Worm (Caenorhabditis elegans): ENCODE measurements around the gene T25D10.4.

The T25D10.4 gene

ce11 chrII:6410181-6410580 lies at the start of gene T25D10.4:
T25D10.4 (minus strand) TSS chrII:6410281.
- TF ChIP-seq ceh-13 (GFP tag; optimal IDR thresholded peaks at IDR 0.05): no peak
- TF ChIP-seq sea-1 (GFP tag; conservative IDR thresholded peaks at IDR 0.05): no peak
- no peak for TF ChIP-seq hmbx-1 (tag; optimal IDR thresholded peaks at IDR 0.05)

ce11 chrII:6454671-6455070 lies 44.6 kb upstream of the T25D10.4 start, which contains the start of gene aptf-1:
aptf-1 (plus strand) TSS chrII:6454971.
- no peak for TF ChIP-seq flt-1 (GFP tag; IDR thresholded peaks at IDR 0.05)
- no peak for TF ChIP-seq F13C5.2 (tag; optimal IDR thresholded peaks at IDR 0.05)
- TF ChIP-seq tbx-37 (GFP tag; conservative IDR thresholded peaks at IDR 0.05): no peak
- TF ChIP-seq hnd-1 (tag; optimal IDR thresholded peaks at IDR 0.05): no peak
- no peak for TF ChIP-seq hmbx-1 (tag; optimal IDR thresholded peaks at IDR 0.05)
- TF ChIP-seq hmg-4 (GFP tag; optimal IDR thresholded peaks at IDR 0.05): no peak
- TF ChIP-seq B0310.2 (tag; optimal IDR thresholded peaks at IDR 0.05): no peak
- no peak for TF ChIP-seq ceh-13 (GFP tag; optimal IDR thresholded peaks at IDR 0.05)

ce11 chrII:6453341-6453806 lies 43.3 kb upstream of the T25D10.4 start, which contains the start of gene atg-16.2:
atg-16.2 (minus strand) TSS chrII:6453391.
- no peak for TF ChIP-seq hmg-4 (GFP tag; optimal IDR thresholded peaks at IDR 0.05)
- TF ChIP-seq tbx-11 (GFP tag; IDR thresholded peaks at IDR 0.05): no peak
- peak; percentile 11 for TF ChIP-seq ceh-36 (tag; optimal IDR thresholded peaks at IDR 0.05)
- TF ChIP-seq ceh-13 (GFP tag; optimal IDR thresholded peaks at IDR 0.05): no peak
- no peak for TF ChIP-seq ets-7 (tag; optimal IDR thresholded peaks at IDR 0.05)

- TF ChIP-seq tbx-37 (GFP tag; conservative IDR thresholded peaks at IDR 0.05) (no peak), tra-4 (tag; optimal IDR thresholded peaks at IDR 0.05) (no peak), F13C5.2 (tag; optimal IDR thresholded peaks at IDR 0.05) (no peak), hnd-1 (tag; optimal IDR thresholded peaks at IDR 0.05) (no peak), ceh-13 (GFP tag; optimal IDR thresholded peaks at IDR 0.05) (no peak), pes-1 (GFP tag; IDR thresholded peaks at IDR 0.05) (no peak), tbx-11 (GFP tag; IDR thresholded peaks at IDR 0.05) (no peak), B0310.2 (tag; optimal IDR thresholded peaks at IDR 0.05) (no peak), ama-1 (optimal IDR thresholded peaks at IDR 0.05) (no peak), hmbx-1 (tag; optimal IDR thresholded peaks at IDR 0.05) (no peak), flt-1 (GFP tag; IDR thresholded peaks at IDR 0.05) (no peak), sea-1 (GFP tag; conservative IDR thresholded peaks at IDR 0.05) (no peak), scrt-1 (GFP tag; IDR thresholded peaks at IDR 0.05) (no peak), ceh-36 (tag; optimal IDR thresholded peaks at IDR 0.05) (no peak)
Observed at ce11 chrII:6449656-6450055, 39.6 kb upstream of the T25D10.4 start, which contains the start of gene nhr-22. nhr-22 (minus strand) TSS chrII:6449792.

- TF ChIP-seq sea-1 (GFP tag; conservative IDR thresholded peaks at IDR 0.05) (no peak), hmbx-1 (tag; optimal IDR thresholded peaks at IDR 0.05) (no peak), tra-4 (tag; optimal IDR thresholded peaks at IDR 0.05) (no peak), ets-7 (tag; optimal IDR thresholded peaks at IDR 0.05) (no peak), flt-1 (GFP tag; IDR thresholded peaks at IDR 0.05) (no peak), tbx-37 (GFP tag; conservative IDR thresholded peaks at IDR 0.05) (no peak), tbx-11 (GFP tag; IDR thresholded peaks at IDR 0.05) (no peak), ama-1 (optimal IDR thresholded peaks at IDR 0.05) (no peak), ceh-36 (tag; optimal IDR thresholded peaks at IDR 0.05) (no peak), scrt-1 (GFP tag; IDR thresholded peaks at IDR 0.05) (no peak), ceh-13 (GFP tag; optimal IDR thresholded peaks at IDR 0.05) (no peak), aly-1 (tag; optimal IDR thresholded peaks at IDR 0.05) (no peak), F13C5.2 (tag; optimal IDR thresholded peaks at IDR 0.05) (no peak), hmg-4 (GFP tag; optimal IDR thresholded peaks at IDR 0.05) (no peak), hnd-1 (tag; optimal IDR thresholded peaks at IDR 0.05) (no peak), B0310.2 (tag; optimal IDR thresholded peaks at IDR 0.05) (no peak), pes-1 (GFP tag; IDR thresholded peaks at IDR 0.05) (no peak)
Observed at ce11 chrII:6448656-6449055, 38.6 kb upstream of the T25D10.4 start.

ce11 chrII:6448189-6448588 lies 38.1 kb upstream of the T25D10.4 start:
- no peak for TF ChIP-seq flt-1 (GFP tag; IDR thresholded peaks at IDR 0.05)
- TF ChIP-seq ama-1 (optimal IDR thresholded peaks at IDR 0.05): no peak
- TF ChIP-seq hmbx-1 (tag; optimal IDR thresholded peaks at IDR 0.05): no peak
- TF ChIP-seq ceh-13 (GFP tag; optimal IDR thresholded peaks at IDR 0.05): no peak
- no peak for TF ChIP-seq F13C5.2 (tag; optimal IDR thresholded peaks at IDR 0.05)
- no peak for TF ChIP-seq hmg-4 (GFP tag; optimal IDR thresholded peaks at IDR 0.05)
- no peak for TF ChIP-seq hnd-1 (tag; optimal IDR thresholded peaks at IDR 0.05)
- no peak for TF ChIP-seq pes-1 (GFP tag; IDR thresholded peaks at IDR 0.05)

- no peak for TF ChIP-seq hmg-4 (GFP tag; optimal IDR thresholded peaks at IDR 0.05)
- TF ChIP-seq ceh-13 (GFP tag; optimal IDR thresholded peaks at IDR 0.05): no peak
- TF ChIP-seq flt-1 (GFP tag; IDR thresholded peaks at IDR 0.05): no peak
- TF ChIP-seq ama-1 (optimal IDR thresholded peaks at IDR 0.05): no peak
- TF ChIP-seq sea-1 (GFP tag; conservative IDR thresholded peaks at IDR 0.05): no peak
- no peak for TF ChIP-seq pes-1 (GFP tag; IDR thresholded peaks at IDR 0.05)
Observed at ce11 chrII:6443710-6444109, 33.6 kb upstream of the T25D10.4 start, which contains the start of gene K06A1.2. K06A1.2 (plus strand) TSS chrII:6444010.

ce11 chrII:6441128-6441527 lies 31.0 kb upstream of the T25D10.4 start, which contains the start of gene cutl-16:
cutl-16 (plus strand) TSS chrII:6441428.
- TF ChIP-seq hnd-1 (tag; optimal IDR thresholded peaks at IDR 0.05) (no peak), ets-7 (tag; optimal IDR thresholded peaks at IDR 0.05) (no peak), aly-1 (tag; optimal IDR thresholded peaks at IDR 0.05) (no peak), sea-1 (GFP tag; conservative IDR thresholded peaks at IDR 0.05) (no peak)

- TF ChIP-seq ceh-36 (tag; optimal IDR thresholded peaks at IDR 0.05) (no peak), hmg-4 (GFP tag; optimal IDR thresholded peaks at IDR 0.05) (no peak), tra-4 (tag; optimal IDR thresholded peaks at IDR 0.05) (no peak), ceh-13 (GFP tag; optimal IDR thresholded peaks at IDR 0.05) (no peak), pes-1 (GFP tag; IDR thresholded peaks at IDR 0.05) (no peak), ets-7 (tag; optimal IDR thresholded peaks at IDR 0.05) (no peak), tbx-11 (GFP tag; IDR thresholded peaks at IDR 0.05) (no peak), hnd-1 (tag; optimal IDR thresholded peaks at IDR 0.05) (no peak), flt-1 (GFP tag; IDR thresholded peaks at IDR 0.05) (no peak), scrt-1 (GFP tag; IDR thresholded peaks at IDR 0.05) (no peak), sea-1 (GFP tag; conservative IDR thresholded peaks at IDR 0.05) (no peak), tbx-37 (GFP tag; conservative IDR thresholded peaks at IDR 0.05) (no peak), B0310.2 (tag; optimal IDR thresholded peaks at IDR 0.05) (no peak), aly-1 (tag; optimal IDR thresholded peaks at IDR 0.05) (no peak), ama-1 (optimal IDR thresholded peaks at IDR 0.05) (no peak), hmbx-1 (tag; optimal IDR thresholded peaks at IDR 0.05) (no peak)
Observed at ce11 chrII:6436845-6437244, 26.8 kb upstream of the T25D10.4 start.
